Worm (Caenorhabditis elegans) whole organism, young adult: Measurements from ENCODE around the gene cyy-1.
A peak's percentile ranks its signal among the peaks of the same experiment; 100 is the strongest.

Experiments
- B0261.1 ChIP-seq: sonication (generic microtip); optimal IDR thresholded peaks from 2 replicates; lab custom pipeline; 2016; ENCODE audit warnings: mild to moderate bottlenecking, missing genetic modification characterization, moderate library complexity, missing compliant biosample characterization
- F10E7.11 ChIP-seq: sonication (generic microtip); optimal IDR thresholded peaks from 2 replicates; lab custom pipeline; 2017; ENCODE audit warnings: mild to moderate bottlenecking, missing genetic modification characterization, moderate library complexity, missing compliant biosample characterization
- F49E8.2 ChIP-seq: sonication (generic microtip); optimal IDR thresholded peaks from 3 replicates; lab custom pipeline; 2017; ENCODE audit warnings: missing genetic modification characterization, mild to moderate bottlenecking, missing compliant biosample characterization, antibody characterized with exemption, moderate library complexity; ENCODE audit not compliant: insufficient read depth
- F57A8.1 ChIP-seq: fragments of 200-800 bp; sonication (Bioruptor generic); optimal IDR thresholded peaks from 2 replicates; lab custom pipeline; 2018; ENCODE audit warnings: mild to moderate bottlenecking, missing genetic modification characterization, moderate library complexity, missing compliant biosample characterization
- K12H6.12 ChIP-seq: fragments of 200-800 bp; sonication (Bioruptor generic); optimal IDR thresholded peaks from 2 replicates; lab custom pipeline; 2018; ENCODE audit warnings: mild to moderate bottlenecking, missing genetic modification characterization, missing compliant biosample characterization
- T26A5.8 ChIP-seq: sonication (generic microtip); optimal IDR thresholded peaks from 2 replicates; lab custom pipeline; 2016; ENCODE audit warnings: missing genetic modification characterization, missing compliant biosample characterization
- ama-1 ChIP-seq, 3 experiments: fragments of 150-350 bp in 1 of 3; sonication (generic microtip) in 2 of 3; optimal IDR thresholded peaks; 2 replicates each; lab custom pipeline; 2014 to 2018; ENCODE audit warnings: missing biosample characterization in 2 of 3, missing genetic modification characterization in 2 of 3, missing genetic modification reagents in 2 of 3
- aptf-2 ChIP-seq: fragments of 200-800 bp; sonication (Bioruptor generic); conservative IDR thresholded peaks from 2 replicates; pipeline ENCODE4 v1.3.6; 2022; ENCODE audit warnings: missing genetic modification reagents, missing genetic modification characterization, missing compliant biosample characterization
- athp-1 ChIP-seq: sonication (generic microtip); optimal IDR thresholded peaks from 2 replicates; lab custom pipeline; 2017; ENCODE audit warnings: mild to moderate bottlenecking, missing genetic modification characterization, missing compliant biosample characterization
- attf-3 ChIP-seq: fragments of 200-800 bp; sonication (Bioruptor generic); conservative IDR thresholded peaks from 2 replicates; pipeline ENCODE4 v1.3.6; 2022; ENCODE audit warnings: missing genetic modification reagents, missing genetic modification characterization, missing compliant biosample characterization
- attf-5 ChIP-seq: fragments of 200-800 bp; sonication (Bioruptor generic); optimal IDR thresholded peaks from 2 replicates; lab custom pipeline; 2018; ENCODE audit warnings: mild to moderate bottlenecking, missing genetic modification characterization, missing compliant biosample characterization
- bed-1 ChIP-seq: fragments of 200-800 bp; sonication (Bioruptor generic); IDR thresholded peaks from 2 replicates; pipeline ENCODE4 v1.3.6; 2022; ENCODE audit warnings: missing genetic modification reagents, missing genetic modification characterization, missing compliant biosample characterization
- cebp-1 ChIP-seq, 2 experiments: fragments of 200-800 bp in 1 of 2; sonication (Bioruptor generic) in 1 of 2; sonication (generic microtip) in 1 of 2; IDR thresholded peaks in 1 of 2; optimal IDR thresholded peaks in 1 of 2; 2 replicates each; pipeline versions ENCODE4 v1.3.6 to Lab custom; 2017 to 2022; ENCODE audit warnings: missing compliant biosample characterization in 2 of 2, missing genetic modification characterization in 2 of 2, mild to moderate bottlenecking in 1 of 2, missing genetic modification reagents in 1 of 2, moderate library complexity in 1 of 2
- egl-18 ChIP-seq: fragments of 200-800 bp; sonication (Bioruptor generic); IDR thresholded peaks from 2 replicates; pipeline ENCODE4 v1.3.6; 2022; ENCODE audit warnings: missing genetic modification reagents, missing genetic modification characterization, missing compliant biosample characterization
- egl-44 ChIP-seq: fragments of 200-800 bp; sonication (Bioruptor generic); IDR thresholded peaks from 2 replicates; pipeline ENCODE4 v1.3.6; 2022; ENCODE audit warnings: missing genetic modification reagents, missing genetic modification characterization, missing compliant biosample characterization
- egrh-3 ChIP-seq: fragments of 200-800 bp; sonication (Bioruptor generic); IDR thresholded peaks from 2 replicates; pipeline ENCODE4 v1.3.6; 2022; ENCODE audit warnings: missing genetic modification reagents, missing genetic modification characterization, missing compliant biosample characterization
- gei-17 ChIP-seq: fragments of 200-800 bp; sonication (Bioruptor generic); optimal IDR thresholded peaks from 2 replicates; lab custom pipeline; 2018; ENCODE audit warnings: mild to moderate bottlenecking, missing genetic modification characterization, missing compliant biosample characterization
- hlh-12 ChIP-seq: sonication (generic microtip); optimal IDR thresholded peaks from 2 replicates; lab custom pipeline; 2016; ENCODE audit warnings: missing genetic modification characterization, missing compliant biosample characterization
- hmg-1.2 ChIP-seq: fragments of 200-800 bp; sonication (Bioruptor generic); IDR thresholded peaks from 2 replicates; pipeline ENCODE4 v1.3.6; 2022; ENCODE audit warnings: missing genetic modification reagents, missing genetic modification characterization, missing compliant biosample characterization
- hsf-1 ChIP-seq: fragments of 200-800 bp; sonication (Bioruptor generic); IDR thresholded peaks from 2 replicates; pipeline ENCODE4 v1.3.6; 2022; ENCODE audit warnings: missing genetic modification reagents, missing genetic modification characterization, missing compliant biosample characterization
- let-526 ChIP-seq: fragments of 200-800 bp; sonication (Bioruptor generic); IDR thresholded peaks from 2 replicates; pipeline ENCODE4 v1.3.6; 2022; ENCODE audit warnings: missing genetic modification reagents, missing genetic modification characterization, missing compliant biosample characterization
- lsy-27 ChIP-seq: sonication (generic microtip); optimal IDR thresholded peaks from 2 replicates; lab custom pipeline; 2017; ENCODE audit warnings: missing genetic modification characterization, mild to moderate bottlenecking, missing compliant biosample characterization, antibody characterized with exemption, missing genotype, borderline replicate concordance; ENCODE audit not compliant: insufficient read depth
- madf-10 ChIP-seq: sonication (generic microtip); optimal IDR thresholded peaks from 2 replicates; lab custom pipeline; 2016; ENCODE audit warnings: mild to moderate bottlenecking, missing genetic modification characterization, missing compliant biosample characterization
- madf-8 ChIP-seq: fragments of 200-800 bp; sonication (Bioruptor generic); conservative IDR thresholded peaks from 2 replicates; pipeline ENCODE4 v1.3.6; 2022; ENCODE audit warnings: missing genetic modification reagents, missing genetic modification characterization, missing compliant biosample characterization
- mxl-1 ChIP-seq: sonication (generic microtip); optimal IDR thresholded peaks from 2 replicates; lab custom pipeline; 2016; ENCODE audit warnings: missing genetic modification characterization, missing compliant biosample characterization
- nfya-1 ChIP-seq: sonication (generic microtip); optimal IDR thresholded peaks from 2 replicates; lab custom pipeline; 2017; ENCODE audit warnings: antibody characterized with exemption, missing compliant biosample characterization, missing genetic modification characterization, borderline replicate concordance; ENCODE audit not compliant: insufficient read depth
- nhr-80 ChIP-seq: sonication (generic microtip); optimal IDR thresholded peaks from 2 replicates; lab custom pipeline; 2016; ENCODE audit warnings: missing genetic modification characterization, missing compliant biosample characterization
- pbrm-1 ChIP-seq: fragments of 200-800 bp; sonication (Bioruptor generic); IDR thresholded peaks from 2 replicates; pipeline ENCODE4 v1.3.6; 2022; ENCODE audit warnings: missing genetic modification reagents, missing genetic modification characterization, missing compliant biosample characterization
- rcor-1 ChIP-seq: fragments of 200-800 bp; sonication (Bioruptor generic); IDR thresholded peaks from 2 replicates; pipeline ENCODE4 v1.3.6; 2022; ENCODE audit warnings: missing genetic modification reagents, missing genetic modification characterization, missing compliant biosample characterization
- rec-8 ChIP-seq, 2 experiments: sonication (generic microtip); optimal IDR thresholded peaks; 2 replicates each; lab custom pipeline; 2016; ENCODE audit warnings: mild to moderate bottlenecking in 2 of 2, missing genetic modification characterization in 2 of 2, missing genetic modification reagents in 2 of 2, missing genotype in 2 of 2, missing biosample characterization in 1 of 2, missing compliant biosample characterization in 1 of 2, moderate library complexity in 1 of 2
- repo-1 ChIP-seq: sonication (generic microtip); optimal IDR thresholded peaks from 2 replicates; lab custom pipeline; 2017; ENCODE audit warnings: mild to moderate bottlenecking, missing genetic modification characterization, missing compliant biosample characterization
- sdz-38 ChIP-seq: sonication (generic microtip); optimal IDR thresholded peaks from 2 replicates; lab custom pipeline; 2016; ENCODE audit warnings: missing genotype, missing genetic modification characterization, missing compliant biosample characterization
- sea-2 ChIP-seq: fragments of 200-800 bp; sonication (Bioruptor generic); IDR thresholded peaks from 2 replicates; pipeline ENCODE4 v1.3.6; 2022; ENCODE audit warnings: missing genetic modification characterization, missing compliant biosample characterization
- snpc-4 ChIP-seq, 5 experiments: fragments of 150-350 bp in 1 of 5; sonication (generic microtip) in 4 of 5; optimal IDR thresholded peaks; 2 replicates each; lab custom pipeline; 2014 to 2018; ENCODE audit warnings: missing genetic modification characterization in 5 of 5, missing biosample characterization in 3 of 5, antibody characterized with exemption in 2 of 5, mild to moderate bottlenecking in 2 of 5, missing compliant biosample characterization in 2 of 5, missing genotype in 2 of 5, moderate library complexity in 2 of 5, missing genetic modification reagents in 1 of 5
- tbp1 ChIP-seq: fragments of 200-800 bp; sonication (Bioruptor generic); optimal IDR thresholded peaks from 2 replicates; lab custom pipeline; 2018; ENCODE audit warnings: mild to moderate bottlenecking, missing genetic modification characterization, missing compliant biosample characterization
- tlf-1 ChIP-seq: fragments of 200-800 bp; sonication (Bioruptor generic); optimal IDR thresholded peaks from 2 replicates; lab custom pipeline; 2018; ENCODE audit warnings: mild to moderate bottlenecking, missing genetic modification characterization, missing compliant biosample characterization
- unc-62 ChIP-seq: fragments of 150-350 bp; optimal IDR thresholded peaks from 2 replicates; lab custom pipeline; 2014; ENCODE audit warnings: missing biosample characterization, missing genetic modification reagents, missing genetic modification characterization
- xnd-1 ChIP-seq: sonication (generic microtip); optimal IDR thresholded peaks from 2 replicates; lab custom pipeline; 2016; ENCODE audit warnings: missing genotype, missing genetic modification reagents, missing genetic modification characterization, missing compliant biosample characterization
- zim-3 ChIP-seq: sonication (generic microtip); optimal IDR thresholded peaks from 2 replicates; lab custom pipeline; 2017; ENCODE audit warnings: mild to moderate bottlenecking, missing genetic modification characterization, moderate library complexity, missing compliant biosample characterization
- ztf-18 ChIP-seq: sonication (generic microtip); optimal IDR thresholded peaks from 2 replicates; lab custom pipeline; 2016; ENCODE audit warnings: missing genotype, mild to moderate bottlenecking, missing genetic modification characterization, missing compliant biosample characterization
- ztf-26 ChIP-seq: sonication (generic microtip); optimal IDR thresholded peaks from 2 replicates; lab custom pipeline; 2017; ENCODE audit warnings: missing genetic modification characterization, missing compliant biosample characterization
- ztf-28 ChIP-seq: fragments of 200-800 bp; sonication (Bioruptor generic); IDR thresholded peaks from 2 replicates; pipeline ENCODE4 v1.3.6; 2022; ENCODE audit warnings: missing genetic modification reagents, missing genetic modification characterization, missing compliant biosample characterization
- ztf-3 ChIP-seq: fragments of 200-800 bp; sonication (Bioruptor generic); optimal IDR thresholded peaks from 2 replicates; lab custom pipeline; 2018; ENCODE audit warnings: mild to moderate bottlenecking, missing genetic modification characterization, missing compliant biosample characterization
- ztf-6 ChIP-seq: fragments of 200-800 bp; sonication (Bioruptor generic); IDR thresholded peaks from 2 replicates; pipeline ENCODE4 v1.3.6; 2022; ENCODE audit warnings: missing genetic modification reagents, missing genetic modification characterization, missing compliant biosample characterization

The cyy-1 gene

DNA sequence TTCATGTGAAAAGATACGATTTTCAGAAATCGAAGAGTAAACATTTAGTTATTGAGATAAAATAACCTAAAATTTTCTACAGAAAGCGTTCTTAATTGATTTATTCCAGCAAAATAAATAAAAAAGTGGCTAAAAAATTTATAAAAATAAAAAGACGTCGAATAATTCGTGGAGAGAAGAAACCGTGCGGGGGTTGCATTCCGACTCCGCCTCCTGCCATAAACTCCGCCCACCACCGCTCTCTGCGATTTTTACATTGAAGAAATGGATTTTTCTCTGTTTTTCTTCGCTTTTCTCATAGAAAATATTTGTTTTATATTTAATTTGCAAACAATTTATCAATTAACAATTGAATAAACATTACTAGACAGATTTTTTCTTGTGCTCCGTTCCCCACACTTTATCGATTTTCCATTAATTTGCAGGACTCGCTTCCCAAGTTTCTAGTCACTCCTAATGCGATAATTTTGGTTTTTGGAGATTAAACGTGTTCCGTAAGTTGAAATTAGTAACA lies at the start of gene cyy-1, which contains the start of gene ubxn-4:
Gene cyy-1 (plus strand): TSS at position 426 of the 514 bp plus-strand sequence.
Gene ubxn-4 (minus strand): TSS at position 114 of the 514 bp plus-strand sequence.
- no peak for TF ChIP-seq mxl-1 (tag; lab: Kevin White, UChicago)
- TF ChIP-seq xnd-1 (tag; lab: Kevin White, UChicago): no peak
- no peak for TF ChIP-seq nhr-80 (tag; lab: Kevin White, UChicago)
- TF ChIP-seq unc-62 (GFP tag; lab: Kevin White, UChicago): no peak
- no peak for TF ChIP-seq cebp-1 (GFP tag; IDR thresholded peaks at IDR 0.05; lab: Robert Waterston, UW)
- no peak for TF ChIP-seq cebp-1 (tag; optimal IDR thresholded peaks at IDR 0.05; lab: Kevin White, UChicago)
- TF ChIP-seq ztf-26 (tag; lab: Kevin White, UChicago): no peak
- no peak for TF ChIP-seq ztf-6 (GFP tag; lab: Robert Waterston, UW)
- TF ChIP-seq egl-44 (GFP tag; lab: Robert Waterston, UW): no peak
- no peak for TF ChIP-seq repo-1 (tag; lab: Kevin White, UChicago)

DNA sequence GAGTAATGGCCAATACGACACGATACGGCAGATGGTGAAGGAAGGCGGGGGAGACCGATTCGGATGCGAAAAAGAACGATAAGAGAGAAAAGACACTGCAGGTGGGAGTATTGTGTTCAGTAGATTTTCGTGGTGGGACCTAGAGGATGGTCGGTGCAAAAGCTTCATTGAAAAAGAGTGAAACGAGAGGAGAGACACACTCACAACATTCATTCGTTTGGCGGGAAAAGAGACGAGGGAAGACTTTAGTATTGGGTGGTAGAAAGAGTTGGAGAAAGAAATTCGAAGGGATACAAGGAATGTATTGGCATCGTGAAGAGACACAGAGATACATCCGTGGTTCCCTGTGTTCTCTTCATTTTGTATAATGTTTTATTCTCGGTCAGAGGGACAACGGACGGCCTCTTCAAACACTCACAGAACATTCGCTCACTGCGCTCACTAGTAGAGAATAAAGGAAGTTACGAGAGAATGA lies 49.2 kb upstream of the cyy-1 start:
- TF ChIP-seq K12H6.12 (tag; lab: Kevin White, UChicago) (peak; percentile 73), madf-10 (peak; percentile 54), mxl-1 (tag; lab: Kevin White, UChicago) (no peak), ama-1 (optimal IDR thresholded peaks at IDR 0.05; lab: Kevin White, UChicago) (peak; percentile 32), ama-1 (GFP tag; optimal IDR thresholded peaks at IDR 0.05; lab: Kevin White, UChicago) (no peak), ztf-18 (peak; percentile 20), let-526 (no peak), hlh-12 (tag; lab: Kevin White, UChicago) (no peak), hmg-1.2 (GFP tag; lab: Robert Waterston, UW) (peak; percentile 80; the same call in 1 of the 2 replicates), rcor-1 (GFP tag; lab: Robert Waterston, UW) (no peak), athp-1 (no peak), ztf-3 (GFP tag; lab: Kevin White, UChicago) (no peak), attf-3 (GFP tag; lab: Robert Waterston, UW) (0 out of 2 replicates have a peak, but pooled peaks have one; percentile 21), pbrm-1 (GFP tag; lab: Robert Waterston, UW) (no peak), attf-5 (GFP tag; lab: Kevin White, UChicago) (peak; percentile 79), T26A5.8 (tag; lab: Kevin White, UChicago) (no peak), zim-3 (tag; lab: Kevin White, UChicago) (no peak), madf-8 (GFP tag; lab: Robert Waterston, UW) (no peak), aptf-2 (GFP tag; lab: Robert Waterston, UW) (no peak), lsy-27 (no peak), rec-8 (tag; optimal IDR thresholded peaks at IDR 0.05; lab: Kevin White, UChicago) (no peak), gei-17 (GFP tag; lab: Kevin White, UChicago) (peak; percentile 8), egl-18 (GFP tag; lab: Robert Waterston, UW) (no peak), ztf-28 (GFP tag; lab: Robert Waterston, UW) (no peak), B0261.1 (tag; lab: Kevin White, UChicago) (no peak), egrh-3 (GFP tag; lab: Robert Waterston, UW) (0 out of 2 replicates have a peak, but pooled peaks have one; percentile 16), bed-1 (GFP tag; lab: Robert Waterston, UW) (no peak), F10E7.11 (tag; lab: Kevin White, UChicago) (no peak), tbp1 (GFP tag; lab: Kevin White, UChicago) (no peak), F57A8.1 (GFP tag; lab: Kevin White, UChicago) (no peak), sdz-38 (tag; lab: Kevin White, UChicago) (no peak), nhr-80 (tag; lab: Kevin White, UChicago) (peak; percentile 78), sea-2 (GFP tag; lab: Robert Waterston, UW) (no peak), snpc-4 (GFP tag; optimal IDR thresholded peaks at IDR 0.05; lab: Kevin White, UChicago) (no peak), snpc-4 (tag; optimal IDR thresholded peaks at IDR 0.05; lab: Kevin White, UChicago) (peak in 3 of 4 experiments; percentile 5 to 46 (median 39)), F49E8.2 (tag; lab: Kevin White, UChicago) (no peak), ztf-26 (tag; lab: Kevin White, UChicago) (peak; percentile 44), nfya-1 (no peak), tlf-1 (peak; percentile 2), hsf-1 (GFP tag; lab: Robert Waterston, UW) (no peak; the same call in 1 of the 2 replicates)
